Fruit fly (Drosophila melanogaster) whole organism, embryonic: ENCODE measurements around the gene CG10863.

Experiments used
- Awh ChIP-seq: fragments of 200-800 bp; sonication (Bioruptor generic); IDR thresholded peaks from 2 replicates; pipeline ENCODE4, ENCODE4 v1.3.6; 2022; ENCODE audit warnings: missing biosample characterization, missing genetic modification characterization
- B-H2 ChIP-seq: fragments of 200-800 bp; sonication (Bioruptor generic); optimal IDR thresholded peaks from 2 replicates; lab custom pipeline; 2018; ENCODE audit warnings: missing biosample characterization, mild to moderate bottlenecking, missing genetic modification characterization
- Blimp-1 ChIP-seq: fragments of 200-800 bp; sonication (Bioruptor generic); optimal IDR thresholded peaks from 3 replicates; lab custom pipeline; 2018; ENCODE audit warnings: missing biosample characterization, missing genetic modification characterization, mild to moderate bottlenecking, moderate library complexity, missing genetic modification reagents
- C15 ChIP-seq: fragments of 200-800 bp; sonication (Bioruptor generic); IDR thresholded peaks from 3 replicates; pipeline ENCODE4 v1.3.6; 2022; ENCODE audit warnings: missing biosample characterization, missing genetic modification characterization
- CG10959 ChIP-seq: fragments of 200-800 bp; sonication (Bioruptor generic); IDR thresholded peaks from 2 replicates; pipeline ENCODE4 v1.3.6; 2022; ENCODE audit warnings: missing biosample characterization, missing genetic modification characterization
- CG11398 ChIP-seq: fragments of 200-800 bp; sonication (Bioruptor generic); optimal IDR thresholded peaks from 2 replicates; lab custom pipeline; 2016; ENCODE audit warnings: missing biosample characterization, missing genetic modification characterization
- CG11456 ChIP-seq: fragments of 200-800 bp; sonication (Bioruptor generic); IDR thresholded peaks from 3 replicates; pipeline ENCODE4 v1.3.6; 2022; ENCODE audit warnings: missing biosample characterization, missing genetic modification characterization
- CG11695 ChIP-seq: fragments of 200-800 bp; sonication (Bioruptor generic); IDR thresholded peaks from 3 replicates; pipeline ENCODE4 v1.3.6; 2022; ENCODE audit warnings: missing biosample characterization, missing genetic modification characterization
- CG12155 ChIP-seq: fragments of 200-800 bp; sonication (Bioruptor generic); optimal IDR thresholded peaks from 3 replicates; lab custom pipeline; 2016; ENCODE audit warnings: missing biosample characterization, missing genetic modification characterization
- CG12391 ChIP-seq: fragments of 200-800 bp; sonication (Bioruptor generic); optimal IDR thresholded peaks from 3 replicates; lab custom pipeline; 2018; ENCODE audit warnings: missing biosample characterization, mild to moderate bottlenecking, missing genetic modification characterization, moderate library complexity
- CG12659 ChIP-seq: fragments of 200-800 bp; sonication (Bioruptor generic); optimal IDR thresholded peaks from 3 replicates; lab custom pipeline; 2017; ENCODE audit warnings: mild to moderate bottlenecking, missing biosample characterization, missing genetic modification reagents, missing genetic modification characterization
- CG13287 ChIP-seq: fragments of 200-800 bp; sonication (Bioruptor generic); IDR thresholded peaks from 2 replicates; pipeline ENCODE4 v1.3.6; 2022; ENCODE audit warnings: missing biosample characterization, missing genetic modification characterization; ENCODE audit not compliant: partially characterized antibody
- CG14441 ChIP-seq: fragments of 200-800 bp; sonication (Bioruptor generic); IDR thresholded peaks from 2 replicates; pipeline ENCODE4 v1.3.6; 2022; ENCODE audit warnings: missing biosample characterization, missing genetic modification characterization
- CG14710 ChIP-seq: fragments of 200-800 bp; sonication (Bioruptor generic); optimal IDR thresholded peaks from 3 replicates; lab custom pipeline; 2019; ENCODE audit warnings: missing biosample characterization, mild to moderate bottlenecking, missing genetic modification characterization, moderate library complexity
- CG15479 ChIP-seq: fragments of 200-800 bp; sonication (Bioruptor generic); optimal IDR thresholded peaks from 3 replicates; lab custom pipeline; 2019; ENCODE audit warnings: missing biosample characterization, mild to moderate bottlenecking, missing genetic modification characterization, moderate library complexity
- CG3281 ChIP-seq: fragments of 200-800 bp; sonication (Bioruptor generic); optimal IDR thresholded peaks from 3 replicates; lab custom pipeline; 2017; ENCODE audit warnings: missing biosample characterization, mild to moderate bottlenecking, missing genetic modification characterization
- CG3726 ChIP-seq: fragments of 200-800 bp; sonication (Bioruptor generic); IDR thresholded peaks from 3 replicates; pipeline ENCODE4, ENCODE4 v1.3.6; 2022; ENCODE audit warnings: missing biosample characterization, missing genetic modification characterization
- CG4617 ChIP-seq: fragments of 200-800 bp; sonication (Bioruptor generic); optimal IDR thresholded peaks from 3 replicates; lab custom pipeline; 2016; ENCODE audit warnings: missing biosample characterization, missing genetic modification characterization, borderline replicate concordance
- CG4820 ChIP-seq: fragments of 200-800 bp; sonication (Bioruptor generic); optimal IDR thresholded peaks from 3 replicates; lab custom pipeline; 2016; ENCODE audit warnings: missing biosample characterization, missing genetic modification characterization
- CG4854 ChIP-seq: fragments of 200-800 bp; sonication (Bioruptor generic); optimal IDR thresholded peaks from 2 replicates; lab custom pipeline; 2016; ENCODE audit warnings: missing biosample characterization, missing genetic modification characterization, inconsistent platforms
- CG7963 ChIP-seq: fragments of 200-800 bp; sonication (Bioruptor generic); IDR thresholded peaks from 3 replicates; pipeline ENCODE4 v1.3.6; 2022; ENCODE audit warnings: missing biosample characterization, missing genetic modification characterization; ENCODE audit not compliant: partially characterized antibody
- CG8089 ChIP-seq: fragments of 200-800 bp; sonication (Bioruptor generic); optimal IDR thresholded peaks from 3 replicates; lab custom pipeline; 2016; ENCODE audit warnings: missing biosample characterization, missing genetic modification characterization
- CkIIα-i1 ChIP-seq: fragments of 200-800 bp; sonication (Bioruptor generic); IDR thresholded peaks from 2 replicates; pipeline ENCODE4 v1.3.6; 2022; ENCODE audit warnings: missing biosample characterization, missing genetic modification characterization
- D19B ChIP-seq: fragments of 200-800 bp; sonication (Bioruptor generic); optimal IDR thresholded peaks from 2 replicates; lab custom pipeline; 2017; ENCODE audit warnings: missing biosample characterization, mild to moderate bottlenecking, missing genetic modification characterization
- Eip74EF ChIP-seq, 2 experiments: fragments of 200-800 bp in 1 of 2; fragments of >200 bp in 1 of 2; sonication (Bioruptor generic) in 1 of 2; optimal IDR thresholded peaks; 2 replicates each; lab custom pipeline; 2017 to 2019; ENCODE audit warnings: missing biosample characterization in 2 of 2, missing genetic modification characterization in 2 of 2, mild to moderate bottlenecking in 1 of 2, moderate library complexity in 1 of 2
- Fer3 ChIP-seq: fragments of 200-800 bp; sonication (Bioruptor generic); optimal IDR thresholded peaks from 2 replicates; lab custom pipeline; 2018; ENCODE audit warnings: missing biosample characterization, mild to moderate bottlenecking, missing genetic modification characterization, moderate library complexity
- H15 ChIP-seq: fragments of 200-800 bp; sonication (Bioruptor generic); IDR thresholded peaks from 3 replicates; pipeline ENCODE4 v1.3.6; 2022; ENCODE audit warnings: missing biosample characterization, missing genetic modification characterization
- Hr3 ChIP-seq: fragments of 200-800 bp; sonication (Bioruptor generic); optimal IDR thresholded peaks from 3 replicates; lab custom pipeline; 2016; ENCODE audit warnings: missing biosample characterization, missing genetic modification characterization
- MBD-R2 ChIP-seq: fragments of 200-800 bp; sonication (Bioruptor generic); IDR thresholded peaks from 2 replicates; pipeline ENCODE4 v1.3.6; 2022; ENCODE audit warnings: missing biosample characterization, missing genetic modification characterization
- Med ChIP-seq: fragments of 200-800 bp; sonication (Bioruptor generic); peaks from one replicate; lab custom pipeline; 2016; ENCODE audit warnings: missing biosample characterization, missing genetic modification characterization, mild to moderate bottlenecking, inconsistent platforms, moderate library complexity
- Six4 ChIP-seq: fragments of 200-800 bp; sonication (Bioruptor generic); optimal IDR thresholded peaks from 2 replicates; lab custom pipeline; 2016; ENCODE audit warnings: missing biosample characterization, missing genetic modification characterization
- Tbp ChIP-seq: fragments of >200 bp; optimal IDR thresholded peaks from 2 replicates; lab custom pipeline; 2018; ENCODE audit warnings: missing biosample characterization, missing genetic modification characterization
- Usf ChIP-seq: fragments of 200-800 bp; sonication (Bioruptor generic); optimal IDR thresholded peaks from 2 replicates; lab custom pipeline; 2017; ENCODE audit warnings: missing genotype, missing biosample characterization, missing genetic modification characterization
- YL-1 ChIP-seq: fragments of 200-800 bp; sonication (Bioruptor generic); optimal IDR thresholded peaks from 3 replicates; lab custom pipeline; 2017; ENCODE audit warnings: missing biosample characterization, mild to moderate bottlenecking, missing genetic modification characterization
- bsh ChIP-seq, 2 experiments: fragments of 200-800 bp; sonication (Bioruptor generic); optimal IDR thresholded peaks; 2 replicates each; lab custom pipeline; 2017 to 2018; ENCODE audit warnings: mild to moderate bottlenecking in 2 of 2, missing biosample characterization in 2 of 2, missing genetic modification characterization in 2 of 2, moderate library complexity in 1 of 2
- chinmo ChIP-seq: fragments of 200-800 bp; sonication (Bioruptor generic); IDR thresholded peaks from 4 replicates; pipeline ENCODE4 v1.3.6; 2022; ENCODE audit warnings: missing biosample characterization, missing genetic modification characterization; ENCODE audit not compliant: partially characterized antibody
- dati ChIP-seq: fragments of 200-800 bp; sonication (Bioruptor generic); IDR thresholded peaks from 2 replicates; pipeline ENCODE4 v1.3.6; 2022; ENCODE audit warnings: missing biosample characterization, missing genetic modification characterization
- dimm ChIP-seq: fragments of 200-800 bp; sonication (Bioruptor generic); IDR thresholded peaks from 2 replicates; pipeline ENCODE4 v1.3.6; 2022; ENCODE audit warnings: missing biosample characterization, missing genetic modification characterization
- ewg ChIP-seq: fragments of 200-800 bp; sonication (Bioruptor generic); optimal IDR thresholded peaks from 3 replicates; lab custom pipeline; 2017; ENCODE audit warnings: mild to moderate bottlenecking, missing biosample characterization, missing genetic modification reagents, missing genetic modification characterization
- fd102C ChIP-seq: fragments of 200-800 bp; sonication (Bioruptor generic); optimal IDR thresholded peaks from 2 replicates; lab custom pipeline; 2018; ENCODE audit warnings: missing biosample characterization, mild to moderate bottlenecking, missing genetic modification characterization, moderate library complexity
- h ChIP-seq: fragments of >200 bp; optimal IDR thresholded peaks from 2 replicates; lab custom pipeline; 2017
- ham ChIP-seq: fragments of 200-800 bp; sonication (Bioruptor generic); IDR thresholded peaks from 2 replicates; pipeline ENCODE4 v1.3.6; 2022; ENCODE audit warnings: missing biosample characterization, missing genetic modification characterization
- hkb ChIP-seq, 2 experiments: fragments of 200-800 bp in 1 of 2; fragments of >200 bp in 1 of 2; sonication (Bioruptor generic) in 1 of 2; IDR thresholded peaks in 1 of 2; optimal IDR thresholded peaks in 1 of 2; 2 replicates each; pipeline versions ENCODE4 v1.3.6 to Lab custom; 2017 to 2022; ENCODE audit warnings: missing biosample characterization in 1 of 2, missing genetic modification characterization in 1 of 2
- inv ChIP-seq: fragments of 200-800 bp; sonication (Bioruptor generic); IDR thresholded peaks from 2 replicates; pipeline ENCODE4 v1.3.6; 2022; ENCODE audit warnings: missing biosample characterization, missing genetic modification characterization; ENCODE audit not compliant: partially characterized antibody
- jumu ChIP-seq: fragments of 200-800 bp; sonication (Bioruptor generic); optimal IDR thresholded peaks from 3 replicates; lab custom pipeline; 2016; ENCODE audit warnings: missing biosample characterization, missing genetic modification characterization
- lmd ChIP-seq: fragments of 200-800 bp; sonication (Bioruptor generic); IDR thresholded peaks from 2 replicates; pipeline ENCODE4 v1.3.6; 2022; ENCODE audit warnings: missing biosample characterization, missing genetic modification characterization
- lola ChIP-seq, 3 experiments: fragments of >200 bp in 2 of 3; fragments of 200-800 bp in 1 of 3; sonication (Bioruptor generic) in 1 of 3; optimal IDR thresholded peaks; 2 replicates each; lab custom pipeline; 2017 to 2019; ENCODE audit warnings: missing biosample characterization in 3 of 3, missing genetic modification characterization in 3 of 3, mild to moderate bottlenecking in 1 of 3, moderate library complexity in 1 of 3
- pb ChIP-seq: fragments of 200-800 bp; sonication (Bioruptor generic); optimal IDR thresholded peaks from 3 replicates; lab custom pipeline; 2016; ENCODE audit warnings: missing biosample characterization, missing genetic modification characterization
- rib ChIP-seq: fragments of 200-800 bp; sonication (Bioruptor generic); IDR thresholded peaks from 2 replicates; pipeline ENCODE4 v1.3.6; 2022; ENCODE audit warnings: missing biosample characterization, missing genetic modification characterization
- zen2 ChIP-seq: fragments of 200-800 bp; sonication (Bioruptor generic); IDR thresholded peaks from 3 replicates; pipeline ENCODE4 v1.3.6; 2022; ENCODE audit warnings: missing biosample characterization, missing genetic modification characterization; ENCODE audit not compliant: partially characterized antibody

The CG10863 gene

dm6 chr3L:3937806-3938205 is 4.5 kb downstream of the CG10863 start, which contains the start of gene CG10866 (continued):
- TF ChIP-seq rib (GFP tag; lab: Robert Waterston, UW) (no peak), fd102C (GFP tag; lab: Kevin White, UChicago) (no peak), H15 (GFP tag; lab: Robert Waterston, UW) (no peak), CG4617 (GFP tag; lab: Kevin White, UChicago) (peak; percentile 25), jumu (GFP tag; lab: Kevin White, UChicago) (no peak), lola (GFP tag; optimal IDR thresholded peaks at IDR 0.05; lab: Kevin White, UChicago) (no peak), zen2 (GFP tag; lab: Robert Waterston, UW) (peak; percentile 82), ham (GFP tag; lab: Robert Waterston, UW) (no peak), CG3281 (GFP tag; lab: Kevin White, UChicago) (no peak), MBD-R2 (GFP tag; lab: Robert Waterston, UW) (peak; percentile 70), CG12155 (GFP tag; lab: Kevin White, UChicago) (peak; percentile 23), D19B (GFP tag; lab: Kevin White, UChicago) (no peak), h (lab: Kevin White, UChicago) (no peak), dimm (GFP tag; lab: Robert Waterston, UW) (no peak), CG11695 (GFP tag; lab: Robert Waterston, UW) (no peak), C15 (no peak), CG11398 (GFP tag; lab: Kevin White, UChicago) (no peak), CG15479 (no peak), Hr3 (GFP tag; lab: Kevin White, UChicago) (no peak), B-H2 (no peak), dati (GFP tag; lab: Robert Waterston, UW) (no peak), Eip74EF (GFP tag; optimal IDR thresholded peaks at IDR 0.05; lab: Kevin White, UChicago) (no peak), CG12391 (tag; lab: Kevin White, UChicago) (no peak), YL-1 (GFP tag; lab: Kevin White, UChicago) (no peak), CG7963 (GFP tag; lab: Robert Waterston, UW) (peak; percentile 52; the same call in 2 of the 3 replicates), CG4820 (GFP tag; lab: Kevin White, UChicago) (no peak), CkIIα-i1 (GFP tag; lab: Robert Waterston, UW) (no peak), CG13287 (peak; percentile 92), CG8089 (no peak), lmd (no peak), Blimp-1 (GFP tag; lab: Kevin White, UChicago) (no peak), ewg (GFP tag; lab: Kevin White, UChicago) (no peak), CG12659 (GFP tag; lab: Kevin White, UChicago) (peak; percentile 6), CG3726 (GFP tag; lab: Robert Waterston, UW) (no peak), CG10959 (GFP tag; lab: Robert Waterston, UW) (no peak), bsh (GFP tag; optimal IDR thresholded peaks at IDR 0.05; lab: Kevin White, UChicago) (no peak), CG14441 (GFP tag; lab: Robert Waterston, UW) (no peak), Tbp (GFP tag; lab: Kevin White, UChicago) (no peak), CG14710 (tag; lab: Kevin White, UChicago) (peak; percentile 36), Usf (no peak), Fer3 (tag; lab: Kevin White, UChicago) (no peak), inv (GFP tag; lab: Robert Waterston, UW) (peak; percentile 78), Awh (no peak), Six4 (GFP tag; lab: Kevin White, UChicago) (no peak), Med (GFP tag; lab: Kevin White, UChicago) (peak; percentile 31), CG11456 (GFP tag; lab: Robert Waterston, UW) (no peak), CG4854 (GFP tag; lab: Kevin White, UChicago) (no peak), hkb (optimal IDR thresholded peaks at IDR 0.05; lab: Kevin White, UChicago) (no peak), hkb (GFP tag; IDR thresholded peaks at IDR 0.05; lab: Robert Waterston, UW) (no peak), pb (GFP tag; lab: Kevin White, UChicago) (no peak), chinmo (GFP tag; lab: Robert Waterston, UW) (0 out of 4 replicates have a peak, but pooled peaks have one; percentile 44)
